Fruit fly (Drosophila melanogaster): ENCODE measurements around the gene CG10650.

The CG10650 gene

DNA sequence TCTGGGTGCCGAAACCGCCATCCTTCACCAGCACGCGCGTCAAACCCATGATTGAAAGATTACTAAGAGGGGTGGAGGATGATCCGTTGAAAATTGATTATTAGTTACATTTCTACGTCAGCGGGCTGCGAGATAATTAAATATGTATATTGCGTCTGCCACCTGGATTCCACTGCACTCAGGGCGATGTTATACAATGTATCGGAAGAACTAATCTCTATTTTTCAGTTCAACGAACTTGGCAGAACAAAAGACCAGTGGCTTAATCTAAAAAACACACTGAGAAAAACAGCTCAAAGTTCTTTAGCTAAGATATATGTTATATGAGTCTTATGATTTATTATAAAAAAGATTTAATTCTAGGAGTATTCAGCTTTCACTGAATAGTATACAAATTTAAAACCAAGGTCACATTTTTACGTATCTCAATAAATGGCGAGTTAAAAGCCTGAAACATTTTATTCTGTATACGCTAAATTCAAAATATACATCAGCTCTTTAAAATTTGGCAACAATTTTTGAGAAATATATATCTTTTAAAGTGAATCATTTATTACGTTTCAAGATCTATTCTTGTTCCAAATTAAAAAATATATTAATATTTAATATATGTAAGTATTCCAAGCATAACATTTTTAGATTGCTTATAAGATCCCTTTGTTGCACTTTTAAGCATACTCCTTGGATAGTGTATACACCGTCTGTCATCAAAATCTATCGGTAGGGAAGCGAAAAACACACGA is 42.1 kb downstream of the CG10650 start (continued):
- peak; percentile 26; the same call in 1 of the 2 replicates for TF ChIP-seq E2f1 (GFP tag; IDR thresholded peaks at IDR 0.05)
- peak; percentile 29 for TF ChIP-seq az2 (GFP tag; optimal IDR thresholded peaks at IDR 0.05)
- no peak for TF ChIP-seq danr (GFP tag; IDR thresholded peaks at IDR 0.05)
- TF ChIP-seq CG10147 (GFP tag; optimal IDR thresholded peaks at IDR 0.05): peak; percentile 14
- peak; percentile 21 for TF ChIP-seq Hr3 (GFP tag; optimal IDR thresholded peaks at IDR 0.05)
- no peak for TF ChIP-seq CG10321 (GFP tag; IDR thresholded peaks at IDR 0.05)
- TF ChIP-seq CoRest (tag; optimal IDR thresholded peaks at IDR 0.05): peak; percentile 43
- TF ChIP-seq CG14667 (GFP tag; IDR thresholded peaks at IDR 0.05): no peak
- 0 out of 2 replicates have a peak, but pooled peaks have one; percentile 23 for TF ChIP-seq CG6689 (GFP tag; IDR thresholded peaks at IDR 0.05)
- TF ChIP-seq Nf-YB (GFP tag; optimal IDR thresholded peaks at IDR 0.05): peak; percentile 28
- no peak for TF ChIP-seq gcm (GFP tag; optimal IDR thresholded peaks at IDR 0.05)
- no peak for TF ChIP-seq hb (GFP tag; IDR thresholded peaks at IDR 0.05; ENCODE audit: partially characterized antibody)
- TF ChIP-seq Mes4 (GFP tag; optimal IDR thresholded peaks at IDR 0.05): no peak
- TF ChIP-seq CG17829 (tag; optimal IDR thresholded peaks at IDR 0.05): peak; percentile 29
- no peak for TF ChIP-seq pfk (GFP tag; optimal IDR thresholded peaks at IDR 0.05)
- 0 out of 2 replicates have a peak, but pooled peaks have one; percentile 6 for TF ChIP-seq MBD-R2 (GFP tag; IDR thresholded peaks at IDR 0.05)
- peak; percentile 42 for TF ChIP-seq PHDP (tag; optimal IDR thresholded peaks at IDR 0.05)
- peak; percentile 18 for TF ChIP-seq fd96Cb (tag; optimal IDR thresholded peaks at IDR 0.05)
- peak; percentile 51 for TF ChIP-seq CG7556 (GFP tag; optimal IDR thresholded peaks at IDR 0.05)
- TF ChIP-seq CG7839 (tag; optimal IDR thresholded peaks at IDR 0.05): peak; percentile 58
- TF ChIP-seq odd (GFP tag; optimal IDR thresholded peaks at IDR 0.05): peak; percentile 25
- TF ChIP-seq lola (GFP tag; optimal IDR thresholded peaks at IDR 0.05): peak in 1 of 3 experiments; percentile 21
- no peak for TF ChIP-seq CG33557 (GFP tag; optimal IDR thresholded peaks at IDR 0.05)
- TF ChIP-seq bsh (GFP tag; optimal IDR thresholded peaks at IDR 0.05): peak in 1 of 2 experiments; percentile 6
- TF ChIP-seq CG11696 (GFP tag; IDR thresholded peaks at IDR 0.05): 0 out of 2 replicates have a peak, but pooled peaks have one; percentile 8
- TF ChIP-seq grau (tag; optimal IDR thresholded peaks at IDR 0.05): peak; percentile 70
- TF ChIP-seq CG10209 (GFP tag; optimal IDR thresholded peaks at IDR 0.05): peak; percentile 38
- peak; percentile 36 for TF ChIP-seq Dek (tag; optimal IDR thresholded peaks at IDR 0.05)
- TF ChIP-seq CG14441 (GFP tag; IDR thresholded peaks at IDR 0.05): no peak
- TF ChIP-seq BtbVII (GFP tag; optimal IDR thresholded peaks at IDR 0.05): peak; percentile 8
- TF ChIP-seq CG32532 (GFP tag; IDR thresholded peaks at IDR 0.05): peak; percentile 19; the same call in 1 of the 2 replicates
- peak in 1 of 2 experiments; percentile 37 for TF ChIP-seq Hr51 (GFP tag; optimal IDR thresholded peaks at IDR 0.05)
- peak; percentile 59; the same call in 1 of the 3 replicates for TF ChIP-seq dysf (GFP tag; IDR thresholded peaks at IDR 0.05)
- no peak for TF ChIP-seq Tbp (GFP tag; optimal IDR thresholded peaks at IDR 0.05)
- TF ChIP-seq NfI (GFP tag; optimal IDR thresholded peaks at IDR 0.05): peak; percentile 12
- peak; percentile 41; the same call in 1 of the 2 replicates for TF ChIP-seq CG9932 (GFP tag; IDR thresholded peaks at IDR 0.05)
- TF ChIP-seq dati (GFP tag; IDR thresholded peaks at IDR 0.05): no peak
- peak; percentile 17 for TF ChIP-seq CG13424 (tag; optimal IDR thresholded peaks at IDR 0.05)
- TF ChIP-seq CG13775 (GFP tag; optimal IDR thresholded peaks at IDR 0.05): peak; percentile 9
- 0 out of 2 replicates have a peak, but pooled peaks have one; percentile 25 for TF ChIP-seq ranshi (GFP tag; IDR thresholded peaks at IDR 0.05)
- no peak for TF ChIP-seq pan (optimal IDR thresholded peaks at IDR 0.05)
- no peak for TF ChIP-seq pan (GFP tag; optimal IDR thresholded peaks at IDR 0.05 in 1 of 2, IDR thresholded peaks at IDR 0.05 in 1 of 2)
- peak; percentile 58 for TF ChIP-seq CG12659 (GFP tag; optimal IDR thresholded peaks at IDR 0.05)
- TF ChIP-seq CG8924 (tag; optimal IDR thresholded peaks at IDR 0.05): peak; percentile 60
- TF ChIP-seq ro (GFP tag; IDR thresholded peaks at IDR 0.05): no peak
- TF ChIP-seq CG1602 (GFP tag; optimal IDR thresholded peaks at IDR 0.05): peak; percentile 10
- peak; percentile 14 for TF ChIP-seq CG12155 (GFP tag; optimal IDR thresholded peaks at IDR 0.05)
- no peak for TF ChIP-seq Spps (tag; optimal IDR thresholded peaks at IDR 0.05)

All from whole organism, embryonic.